Worm (Caenorhabditis elegans): ENCODE measurements around the gene C09G1.5.

The C09G1.5 gene

ce11 chrX:15958767-15959166 is at the start of gene C09G1.5:
Gene C09G1.5, plus strand, starts transcription at chrX:15959067.
- TF ChIP-seq nhr-237 (tag; optimal IDR thresholded peaks at IDR 0.05) (no peak), blmp-1 (tag; optimal IDR thresholded peaks at IDR 0.05) (no peak), mls-2 (tag; optimal IDR thresholded peaks at IDR 0.05) (no peak), drap-1 (GFP tag; optimal IDR thresholded peaks at IDR 0.05) (no peak), ceh-83 (GFP tag; optimal IDR thresholded peaks at IDR 0.05) (no peak), ceh-39 (tag; optimal IDR thresholded peaks at IDR 0.05) (no peak), hlh-1 (tag; optimal IDR thresholded peaks at IDR 0.05) (no peak), mab-5 (tag; optimal IDR thresholded peaks at IDR 0.05) (no peak)

- no peak for TF ChIP-seq nhr-76 (tag; optimal IDR thresholded peaks at IDR 0.05)
- TF ChIP-seq ham-2 (GFP tag; optimal IDR thresholded peaks at IDR 0.05): no peak
- TF ChIP-seq blmp-1 (tag; optimal IDR thresholded peaks at IDR 0.05): no peak
- TF ChIP-seq M03D4.4 (tag; optimal IDR thresholded peaks at IDR 0.05): no peak
- TF ChIP-seq elt-1 (tag; optimal IDR thresholded peaks at IDR 0.05; ENCODE audit: borderline replicate concordance, insufficient read depth): no peak
- TF ChIP-seq ztf-11 (tag; optimal IDR thresholded peaks at IDR 0.05): no peak
- TF ChIP-seq nhr-2 (tag; optimal IDR thresholded peaks at IDR 0.05): no peak
- TF ChIP-seq pha-4 (tag; optimal IDR thresholded peaks at IDR 0.05): no peak
- no peak for TF ChIP-seq elt-3 (tag; optimal IDR thresholded peaks at IDR 0.05)
- TF ChIP-seq flh-1 (GFP tag; optimal IDR thresholded peaks at IDR 0.05): no peak
- no peak for TF ChIP-seq sptf-1 (tag; optimal IDR thresholded peaks at IDR 0.05)
- TF ChIP-seq ceh-39 (tag; optimal IDR thresholded peaks at IDR 0.05): no peak
These were observed 48.5 kb upstream of the C09G1.5 start, which contains the start of gene npr-33 for ce11 chrX:15910328-15910727. Gene npr-33, plus strand, starts transcription at chrX:15910628.

ce11 chrX:15912841-15913240 is 46.0 kb upstream of the C09G1.5 start:
- no peak for TF ChIP-seq unc-39 (tag; optimal IDR thresholded peaks at IDR 0.05)
- TF ChIP-seq sptf-1 (tag; optimal IDR thresholded peaks at IDR 0.05): no peak
- no peak for TF ChIP-seq ceh-83 (GFP tag; optimal IDR thresholded peaks at IDR 0.05)
- TF ChIP-seq lin-32 (GFP tag; optimal IDR thresholded peaks at IDR 0.05): no peak
- TF ChIP-seq lsy-2 (tag; optimal IDR thresholded peaks at IDR 0.05): no peak
- no peak for TF ChIP-seq nhr-12 (tag; optimal IDR thresholded peaks at IDR 0.05)
- no peak for TF ChIP-seq bed-3 (GFP tag; optimal IDR thresholded peaks at IDR 0.05)
- no peak for TF ChIP-seq unc-62 (GFP tag; optimal IDR thresholded peaks at IDR 0.05)
- no peak for TF ChIP-seq ceh-43 (GFP tag; optimal IDR thresholded peaks at IDR 0.05)
- no peak for TF ChIP-seq pha-4 (tag; optimal IDR thresholded peaks at IDR 0.05)

ce11 chrX:15915774-15916173 is 43.1 kb upstream of the C09G1.5 start:
- TF ChIP-seq mab-5 (tag; optimal IDR thresholded peaks at IDR 0.05): no peak
- no peak for TF ChIP-seq hlh-1 (tag; optimal IDR thresholded peaks at IDR 0.05)

ce11 chrX:15917000-15917399 is 41.9 kb upstream of the C09G1.5 start, which contains the start of the genes F31B9.4 and F31B9.2:
Gene F31B9.4, minus strand, starts transcription at chrX:15917100.
Gene F31B9.2, plus strand, starts transcription at chrX:15917367.
- no peak for TF ChIP-seq unc-62 (GFP tag; optimal IDR thresholded peaks at IDR 0.05)
- no peak for TF ChIP-seq ceh-83 (GFP tag; optimal IDR thresholded peaks at IDR 0.05)
- TF ChIP-seq pha-4 (tag; optimal IDR thresholded peaks at IDR 0.05): no peak
- no peak for TF ChIP-seq elt-3 (tag; optimal IDR thresholded peaks at IDR 0.05)
- TF ChIP-seq sptf-1 (tag; optimal IDR thresholded peaks at IDR 0.05): no peak
- TF ChIP-seq ztf-11 (tag; optimal IDR thresholded peaks at IDR 0.05): no peak
- TF ChIP-seq nhr-76 (tag; optimal IDR thresholded peaks at IDR 0.05): no peak
- no peak for TF ChIP-seq mep-1 (tag; optimal IDR thresholded peaks at IDR 0.05)
- no peak for TF ChIP-seq unc-39 (tag; optimal IDR thresholded peaks at IDR 0.05)
- no peak for TF ChIP-seq blmp-1 (tag; optimal IDR thresholded peaks at IDR 0.05)
- TF ChIP-seq snpc-4 (tag; optimal IDR thresholded peaks at IDR 0.05): no peak
- no peak for TF ChIP-seq lin-13 (tag; optimal IDR thresholded peaks at IDR 0.05)
- no peak for TF ChIP-seq zip-8 (tag; optimal IDR thresholded peaks at IDR 0.05)
- TF ChIP-seq ceh-39 (tag; optimal IDR thresholded peaks at IDR 0.05): no peak
- TF ChIP-seq ham-2 (GFP tag; optimal IDR thresholded peaks at IDR 0.05): no peak
- TF ChIP-seq tbx-8 (GFP tag; optimal IDR thresholded peaks at IDR 0.05): no peak

ce11 chrX:15919372-15919771 is 39.5 kb upstream of the C09G1.5 start, which contains the start of gene F31B9.7:
Gene F31B9.7, plus strand, starts transcription at chrX:15919672.
- TF ChIP-seq ceh-43 (GFP tag; optimal IDR thresholded peaks at IDR 0.05): no peak
- no peak for TF ChIP-seq flh-1 (GFP tag; optimal IDR thresholded peaks at IDR 0.05)
- no peak for TF ChIP-seq nhr-28 (tag; optimal IDR thresholded peaks at IDR 0.05)

Measured in whole organism, mixed stage, embryonic.